Worm (Caenorhabditis elegans): ENCODE measurements around the gene bus-8A.

Gene bus-8A

DNA sequence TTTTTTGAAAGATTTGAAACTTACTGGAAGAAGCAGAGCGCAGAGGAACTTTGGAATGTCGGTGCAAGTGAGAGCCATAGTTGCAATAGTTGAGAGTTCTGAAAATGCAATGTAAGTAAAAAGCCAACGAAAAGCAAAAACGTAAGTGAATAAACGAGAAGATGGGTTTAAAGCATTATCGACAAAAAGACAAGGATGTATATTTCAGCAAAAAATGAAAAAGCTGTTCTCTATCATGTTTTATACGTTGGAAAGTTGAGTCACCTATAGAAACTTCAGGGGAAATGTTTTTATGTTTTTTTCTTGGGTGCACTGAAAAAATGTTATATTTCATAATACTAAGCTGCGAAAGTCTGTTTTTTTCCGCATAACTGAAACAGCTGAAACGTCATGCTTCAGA is 24.3 kb downstream of the bus-8A start, which contains the start of gene T23F2.5:
Gene T23F2.5 (minus strand): TSS at position 101 of the 400 bp plus-strand sequence.
- TF ChIP-seq pes-1 (GFP tag; IDR thresholded peaks at IDR 0.05) (no peak), ceh-13 (GFP tag; optimal IDR thresholded peaks at IDR 0.05) (no peak), hmbx-1 (tag; optimal IDR thresholded peaks at IDR 0.05) (no peak), ama-1 (optimal IDR thresholded peaks at IDR 0.05) (no peak), flt-1 (GFP tag; IDR thresholded peaks at IDR 0.05) (no peak), tra-4 (tag; optimal IDR thresholded peaks at IDR 0.05) (no peak), sea-1 (GFP tag; conservative IDR thresholded peaks at IDR 0.05) (no peak), hnd-1 (tag; optimal IDR thresholded peaks at IDR 0.05) (no peak), tbx-11 (GFP tag; IDR thresholded peaks at IDR 0.05) (no peak), aly-1 (tag; optimal IDR thresholded peaks at IDR 0.05) (no peak), ceh-36 (tag; optimal IDR thresholded peaks at IDR 0.05) (no peak), B0310.2 (tag; optimal IDR thresholded peaks at IDR 0.05) (no peak), scrt-1 (GFP tag; IDR thresholded peaks at IDR 0.05) (no peak)

DNA sequence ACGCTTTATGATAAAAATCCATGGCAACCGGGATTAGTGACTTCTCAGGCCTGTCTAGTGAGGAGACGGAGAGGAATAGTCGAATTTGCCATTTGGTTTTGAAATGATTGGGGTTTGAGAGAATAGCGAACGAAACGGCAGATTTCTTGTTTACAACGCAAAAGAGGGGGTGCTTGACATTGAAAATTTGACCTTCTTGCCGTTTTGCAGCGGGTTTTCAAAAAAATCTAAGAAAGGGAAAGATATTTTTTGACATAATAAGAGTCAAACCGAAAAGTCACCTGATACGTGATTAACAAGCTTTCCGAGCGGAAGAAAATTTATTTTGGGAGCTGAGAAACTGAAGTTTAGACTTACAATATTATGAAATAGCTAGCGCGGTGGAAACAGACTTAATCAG is 25.1 kb downstream of the bus-8A start:
- no peak for TF ChIP-seq tra-4 (tag; optimal IDR thresholded peaks at IDR 0.05)
- no peak for TF ChIP-seq hmg-4 (GFP tag; optimal IDR thresholded peaks at IDR 0.05)
- no peak for TF ChIP-seq F13C5.2 (tag; optimal IDR thresholded peaks at IDR 0.05)
- no peak for TF ChIP-seq ets-7 (tag; optimal IDR thresholded peaks at IDR 0.05)
- no peak for TF ChIP-seq flt-1 (GFP tag; IDR thresholded peaks at IDR 0.05)
- TF ChIP-seq pes-1 (GFP tag; IDR thresholded peaks at IDR 0.05) = no peak
- TF ChIP-seq ceh-36 (tag; optimal IDR thresholded peaks at IDR 0.05) = no peak
- TF ChIP-seq scrt-1 (GFP tag; IDR thresholded peaks at IDR 0.05) = no peak
- no peak for TF ChIP-seq sea-1 (GFP tag; conservative IDR thresholded peaks at IDR 0.05)
- no peak for TF ChIP-seq ama-1 (optimal IDR thresholded peaks at IDR 0.05)
- TF ChIP-seq tbx-11 (GFP tag; IDR thresholded peaks at IDR 0.05) = no peak
- no peak for TF ChIP-seq hmbx-1 (tag; optimal IDR thresholded peaks at IDR 0.05)
- no peak for TF ChIP-seq ceh-13 (GFP tag; optimal IDR thresholded peaks at IDR 0.05)
- TF ChIP-seq tbx-37 (GFP tag; conservative IDR thresholded peaks at IDR 0.05) = no peak
- TF ChIP-seq B0310.2 (tag; optimal IDR thresholded peaks at IDR 0.05) = no peak
- TF ChIP-seq aly-1 (tag; optimal IDR thresholded peaks at IDR 0.05) = no peak
- TF ChIP-seq hnd-1 (tag; optimal IDR thresholded peaks at IDR 0.05) = no peak

DNA sequence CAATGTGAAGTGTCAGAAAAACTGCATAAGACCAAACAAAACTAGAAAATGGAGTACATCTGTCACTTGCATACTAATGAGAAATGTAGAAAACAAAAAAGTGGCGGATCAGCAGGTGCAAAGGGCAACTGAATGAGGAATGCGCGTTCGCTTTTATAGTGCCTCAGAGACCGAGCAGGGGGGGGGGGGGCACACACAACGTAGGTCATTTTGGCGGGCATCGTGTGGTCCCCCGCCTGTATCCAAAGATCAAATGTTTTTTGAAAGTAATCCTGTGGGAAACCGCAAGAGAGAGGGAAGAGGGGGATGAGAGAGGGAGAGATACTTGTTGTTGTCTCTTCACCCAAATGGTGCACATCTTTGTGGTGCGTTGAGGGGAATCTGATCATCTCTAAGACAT is 25.6 kb downstream of the bus-8A start:
- TF ChIP-seq aly-1 (tag; optimal IDR thresholded peaks at IDR 0.05) (peak; percentile 30), hnd-1 (tag; optimal IDR thresholded peaks at IDR 0.05) (no peak), pes-1 (GFP tag; IDR thresholded peaks at IDR 0.05) (0 out of 2 replicates have a peak, but pooled peaks have one; percentile 22), tbx-11 (GFP tag; IDR thresholded peaks at IDR 0.05) (0 out of 2 replicates have a peak, but pooled peaks have one; percentile 11), hmg-4 (GFP tag; optimal IDR thresholded peaks at IDR 0.05) (peak; percentile 82), ama-1 (optimal IDR thresholded peaks at IDR 0.05) (no peak), ets-7 (tag; optimal IDR thresholded peaks at IDR 0.05) (no peak), hmbx-1 (tag; optimal IDR thresholded peaks at IDR 0.05) (no peak), B0310.2 (tag; optimal IDR thresholded peaks at IDR 0.05) (no peak), F13C5.2 (tag; optimal IDR thresholded peaks at IDR 0.05) (no peak), ceh-36 (tag; optimal IDR thresholded peaks at IDR 0.05) (no peak), sea-1 (GFP tag; conservative IDR thresholded peaks at IDR 0.05) (peak; percentile 65; the same call in 1 of the 2 replicates)

DNA sequence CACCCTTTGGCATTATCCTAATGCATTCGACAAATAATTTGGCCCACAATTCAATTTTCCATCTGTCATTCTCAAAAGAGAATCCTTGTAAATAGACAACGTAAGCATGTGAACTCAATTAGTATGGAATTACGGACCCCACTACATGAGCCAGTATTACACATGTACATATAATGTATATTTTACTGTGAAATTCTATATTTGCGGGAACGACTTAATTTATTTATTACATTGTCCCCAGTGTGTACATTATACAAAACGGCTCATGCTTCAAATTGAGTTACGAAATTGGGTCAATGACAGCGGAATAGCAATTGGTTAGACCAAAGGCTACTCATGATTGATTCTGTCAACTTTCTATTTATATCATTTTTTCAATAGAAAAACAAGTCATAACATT is 26.9 kb downstream of the bus-8A start:
- TF ChIP-seq B0310.2 (tag; optimal IDR thresholded peaks at IDR 0.05) = no peak
- no peak for TF ChIP-seq flt-1 (GFP tag; IDR thresholded peaks at IDR 0.05)
- no peak for TF ChIP-seq tbx-11 (GFP tag; IDR thresholded peaks at IDR 0.05)
- TF ChIP-seq hnd-1 (tag; optimal IDR thresholded peaks at IDR 0.05) = no peak
- TF ChIP-seq F13C5.2 (tag; optimal IDR thresholded peaks at IDR 0.05) = no peak
- TF ChIP-seq hmbx-1 (tag; optimal IDR thresholded peaks at IDR 0.05) = no peak
- no peak for TF ChIP-seq ceh-36 (tag; optimal IDR thresholded peaks at IDR 0.05)
- TF ChIP-seq ama-1 (optimal IDR thresholded peaks at IDR 0.05) = no peak
- no peak for TF ChIP-seq aly-1 (tag; optimal IDR thresholded peaks at IDR 0.05)
- TF ChIP-seq tra-4 (tag; optimal IDR thresholded peaks at IDR 0.05) = no peak
- TF ChIP-seq sea-1 (GFP tag; conservative IDR thresholded peaks at IDR 0.05) = no peak
- no peak for TF ChIP-seq hmg-4 (GFP tag; optimal IDR thresholded peaks at IDR 0.05)
- TF ChIP-seq ceh-13 (GFP tag; optimal IDR thresholded peaks at IDR 0.05) = no peak
- no peak for TF ChIP-seq pes-1 (GFP tag; IDR thresholded peaks at IDR 0.05)
- no peak for TF ChIP-seq tbx-37 (GFP tag; conservative IDR thresholded peaks at IDR 0.05)
- no peak for TF ChIP-seq ets-7 (tag; optimal IDR thresholded peaks at IDR 0.05)
- no peak for TF ChIP-seq scrt-1 (GFP tag; IDR thresholded peaks at IDR 0.05)

DNA sequence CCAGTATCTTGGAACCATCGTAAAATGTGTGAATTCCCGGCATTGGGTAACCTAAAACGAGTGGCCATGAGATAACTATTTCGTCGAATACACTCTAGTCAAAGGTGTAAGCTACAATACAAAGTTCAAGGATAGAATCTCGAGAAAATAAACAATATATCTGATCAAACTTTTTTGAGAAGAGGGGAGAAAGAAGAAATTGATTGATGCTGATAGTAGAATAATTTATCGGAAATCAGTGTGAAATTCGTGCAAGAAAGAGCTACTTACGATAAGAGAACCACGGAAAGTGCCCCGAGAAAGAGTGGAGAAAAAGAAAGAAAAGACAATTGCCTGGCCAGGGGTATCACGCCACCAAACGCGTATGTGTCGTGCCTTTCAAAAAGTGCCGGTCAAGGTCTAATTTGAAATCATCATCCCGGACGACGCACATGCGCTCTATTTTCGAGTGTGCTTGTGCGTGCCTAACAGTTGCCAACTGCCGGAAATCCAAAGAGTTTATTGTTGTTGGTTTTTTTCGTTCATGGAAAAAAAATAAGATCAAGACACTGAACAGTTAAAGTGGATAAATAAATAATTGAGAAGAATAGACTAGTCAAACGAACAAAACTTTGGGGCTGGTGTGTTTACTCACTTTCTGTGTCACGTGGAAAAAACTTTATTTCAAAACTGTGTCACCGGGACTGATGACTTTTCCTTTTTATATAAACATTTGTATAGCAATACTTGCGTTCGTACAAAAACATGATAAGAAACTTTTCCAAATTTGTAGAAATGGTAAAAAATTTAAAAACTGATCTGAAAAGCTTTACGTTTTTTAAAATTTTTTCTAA is 30.3 kb downstream of the bus-8A start, which contains the start of gene mboa-3:
Gene mboa-3 (minus strand): TSS at position 51 of the 833 bp plus-strand sequence.
- TF ChIP-seq tra-4 (tag; optimal IDR thresholded peaks at IDR 0.05) (no peak), flt-1 (GFP tag; IDR thresholded peaks at IDR 0.05) (no peak), hmg-4 (GFP tag; optimal IDR thresholded peaks at IDR 0.05) (no peak), ets-7 (tag; optimal IDR thresholded peaks at IDR 0.05) (no peak)

DNA sequence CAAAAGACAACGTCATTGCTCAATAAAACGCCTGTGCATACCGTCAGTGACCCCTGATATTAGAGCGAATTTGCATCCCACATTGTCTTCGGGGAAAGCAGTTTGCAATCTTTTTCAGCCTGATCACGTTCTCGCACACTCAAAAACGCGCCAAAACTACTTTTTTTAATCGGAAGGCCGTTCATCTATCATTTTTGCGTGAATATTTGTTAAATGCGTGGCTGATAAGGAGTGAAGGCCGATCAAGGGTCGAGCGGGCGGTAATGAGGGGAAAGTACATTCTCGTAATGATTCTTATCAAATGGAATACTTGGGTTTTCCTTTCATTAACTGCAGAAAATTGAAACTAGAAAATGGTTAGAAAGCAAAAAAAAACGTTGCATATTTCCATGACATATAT is 31.5 kb downstream of the bus-8A start:
- TF ChIP-seq B0310.2 (tag; optimal IDR thresholded peaks at IDR 0.05) = no peak

ce11 chrX:5538416-5538815 is 45.7 kb downstream of the bus-8A start, which contains the start of gene lgx-1:
lgx-1 (minus strand) TSS chrX:5538516.
- TF ChIP-seq scrt-1 (GFP tag; IDR thresholded peaks at IDR 0.05) = no peak
- TF ChIP-seq ceh-36 (tag; optimal IDR thresholded peaks at IDR 0.05) = no peak
- no peak for TF ChIP-seq ets-7 (tag; optimal IDR thresholded peaks at IDR 0.05)
- TF ChIP-seq pes-1 (GFP tag; IDR thresholded peaks at IDR 0.05) = no peak
- no peak for TF ChIP-seq tbx-37 (GFP tag; conservative IDR thresholded peaks at IDR 0.05)
- no peak for TF ChIP-seq hmbx-1 (tag; optimal IDR thresholded peaks at IDR 0.05)
- TF ChIP-seq sea-1 (GFP tag; conservative IDR thresholded peaks at IDR 0.05) = no peak
- TF ChIP-seq F13C5.2 (tag; optimal IDR thresholded peaks at IDR 0.05) = no peak
- TF ChIP-seq B0310.2 (tag; optimal IDR thresholded peaks at IDR 0.05) = no peak
- no peak for TF ChIP-seq ama-1 (optimal IDR thresholded peaks at IDR 0.05)
- no peak for TF ChIP-seq hmg-4 (GFP tag; optimal IDR thresholded peaks at IDR 0.05)
- TF ChIP-seq tbx-11 (GFP tag; IDR thresholded peaks at IDR 0.05) = no peak
- no peak for TF ChIP-seq aly-1 (tag; optimal IDR thresholded peaks at IDR 0.05)
- TF ChIP-seq flt-1 (GFP tag; IDR thresholded peaks at IDR 0.05) = no peak
- no peak for TF ChIP-seq ceh-13 (GFP tag; optimal IDR thresholded peaks at IDR 0.05)

Measured in whole organism, early embryonic.